Fruit fly (Drosophila melanogaster): ENCODE data around the gene CG5346.
A peak's percentile ranks its signal among the peaks of the same experiment; 100 is the strongest.

CG5346 gene

dm6 chr3R:22558398-22558797 lies 29.9 kb upstream of the CG5346 start:
- no peak for TF ChIP-seq Sp1 (GFP tag; optimal IDR thresholded peaks at IDR 0.05)
- no peak for TF ChIP-seq fru (GFP tag; optimal IDR thresholded peaks at IDR 0.05)
- TF ChIP-seq ey (GFP tag; optimal IDR thresholded peaks at IDR 0.05) = no peak

dm6 chr3R:22557100-22557741 lies 28.8 kb upstream of the CG5346 start:
- TF ChIP-seq CG9705 (GFP tag; optimal IDR thresholded peaks at IDR 0.05) = no peak
- no peak for TF ChIP-seq ey (GFP tag; optimal IDR thresholded peaks at IDR 0.05)
- no peak for TF ChIP-seq Sp1 (GFP tag; optimal IDR thresholded peaks at IDR 0.05)
- no peak for TF ChIP-seq woc (GFP tag; optimal IDR thresholded peaks at IDR 0.05)
- TF ChIP-seq HLH106 (tag; optimal IDR thresholded peaks at IDR 0.05) = no peak
- no peak for TF ChIP-seq Jra (GFP tag; optimal IDR thresholded peaks at IDR 0.05)
- no peak for TF ChIP-seq rgr (GFP tag; optimal IDR thresholded peaks at IDR 0.05)
- no peak for TF ChIP-seq N (GFP tag; optimal IDR thresholded peaks at IDR 0.05)

- TF ChIP-seq Hnf4 (GFP tag; optimal IDR thresholded peaks at IDR 0.05) = no peak
- TF ChIP-seq br (GFP tag; optimal IDR thresholded peaks at IDR 0.05) = no peak
- TF ChIP-seq dl (GFP tag; optimal IDR thresholded peaks at IDR 0.05; ENCODE audit: insufficient read depth in 1 of 2, partially characterized antibody in 2 of 2) = no peak
- no peak for TF ChIP-seq CrebA (GFP tag; optimal IDR thresholded peaks at IDR 0.05; ENCODE audit: borderline replicate concordance)
- no peak for TF ChIP-seq Hr83 (GFP tag; optimal IDR thresholded peaks at IDR 0.05; ENCODE audit: poor library complexity, severe bottlenecking)
- TF ChIP-seq ey (GFP tag; optimal IDR thresholded peaks at IDR 0.05) = no peak
- TF ChIP-seq brk (GFP tag; optimal IDR thresholded peaks at IDR 0.05) = no peak
- TF ChIP-seq sv (GFP tag; optimal IDR thresholded peaks at IDR 0.05) = no peak
- TF ChIP-seq Rel (GFP tag; optimal IDR thresholded peaks at IDR 0.05) = no peak
- no peak for TF ChIP-seq Rel (tag; optimal IDR thresholded peaks at IDR 0.05)
Measured at dm6 chr3R:22552686-22553085, 24.2 kb upstream of the CG5346 start.

- TF ChIP-seq Hr78 (GFP tag; optimal IDR thresholded peaks at IDR 0.05) (no peak), usp (GFP tag; optimal IDR thresholded peaks at IDR 0.05) (no peak), sage (GFP tag; optimal IDR thresholded peaks at IDR 0.05) (no peak), brk (GFP tag; optimal IDR thresholded peaks at IDR 0.05) (no peak), OdsH (GFP tag; optimal IDR thresholded peaks at IDR 0.05) (no peak), Rel (GFP tag; optimal IDR thresholded peaks at IDR 0.05) (no peak), Rel (tag; optimal IDR thresholded peaks at IDR 0.05) (no peak), pan (optimal IDR thresholded peaks at IDR 0.05) (no peak), h (GFP tag; optimal IDR thresholded peaks at IDR 0.05) (no peak), Dif (GFP tag; optimal IDR thresholded peaks at IDR 0.05; ENCODE audit: partially characterized antibody) (no peak)
Measured at dm6 chr3R:22550306-22550812, 21.9 kb upstream of the CG5346 start, which contains the start of gene bond. Gene bond, plus strand, starts transcription at chr3R:22550680.

- TF ChIP-seq OdsH (GFP tag; optimal IDR thresholded peaks at IDR 0.05) = peak; percentile 11
- no peak for TF ChIP-seq Dfd (GFP tag; optimal IDR thresholded peaks at IDR 0.05)
- peak; percentile 37 for TF ChIP-seq Sp1 (GFP tag; optimal IDR thresholded peaks at IDR 0.05)
- peak; percentile 11 for TF ChIP-seq Hnf4 (GFP tag; optimal IDR thresholded peaks at IDR 0.05)
- TF ChIP-seq usp (GFP tag; optimal IDR thresholded peaks at IDR 0.05) = no peak
- TF ChIP-seq h (GFP tag; optimal IDR thresholded peaks at IDR 0.05) = peak; percentile 43
- peak; percentile 32 for TF ChIP-seq rgr (GFP tag; optimal IDR thresholded peaks at IDR 0.05)
- no peak for TF ChIP-seq Rel (GFP tag; optimal IDR thresholded peaks at IDR 0.05)
- peak; percentile 78 for TF ChIP-seq Rel (tag; optimal IDR thresholded peaks at IDR 0.05)
- peak; percentile 1 for TF ChIP-seq fru (GFP tag; optimal IDR thresholded peaks at IDR 0.05)
- peak in 1 of 2 experiments; percentile 8 for TF ChIP-seq foxo (GFP tag; optimal IDR thresholded peaks at IDR 0.05)
Measured at dm6 chr3R:22547585-22548022, 19.1 kb upstream of the CG5346 start, which contains the start of gene AdipoR. Gene AdipoR, minus strand, starts transcription at chr3R:22547846.

- no peak for TF ChIP-seq dl (GFP tag; optimal IDR thresholded peaks at IDR 0.05; ENCODE audit: insufficient read depth in 1 of 2, partially characterized antibody in 2 of 2)
- no peak for TF ChIP-seq psq (GFP tag; optimal IDR thresholded peaks at IDR 0.05)
- TF ChIP-seq Rel (GFP tag; optimal IDR thresholded peaks at IDR 0.05) = no peak
- TF ChIP-seq Rel (tag; optimal IDR thresholded peaks at IDR 0.05) = peak; percentile 61
- no peak for TF ChIP-seq Hnf4 (GFP tag; optimal IDR thresholded peaks at IDR 0.05)
Measured at dm6 chr3R:22546017-22546416, 17.6 kb upstream of the CG5346 start.

Measured in whole organism, wandering third instar larva.